Worm (Caenorhabditis elegans) whole organism, L3 larva: ENCODE data around the gene ZK813.5.

ENCODE experiments used
- aly-2 ChIP-seq: fragments of 150-350 bp; optimal IDR thresholded peaks from 2 replicates; lab custom pipeline; 2014; ENCODE audit warnings: missing biosample characterization, missing genetic modification characterization
- ceh-16 ChIP-seq: sonication (generic microtip); optimal IDR thresholded peaks from 2 replicates; lab custom pipeline; 2017; ENCODE audit warnings: missing biosample characterization, missing genetic modification characterization
- fkh-10 ChIP-seq: sonication (generic microtip); optimal IDR thresholded peaks from 2 replicates; lab custom pipeline; 2017; ENCODE audit warnings: missing biosample characterization, missing genetic modification reagents, missing genetic modification characterization
- fos-1 ChIP-seq: fragments of 150-350 bp; optimal IDR thresholded peaks from 2 replicates; lab custom pipeline; 2014; ENCODE audit warnings: missing biosample characterization, missing genetic modification characterization
- lin-39 ChIP-seq: fragments of 150-350 bp; optimal IDR thresholded peaks from 2 replicates; lab custom pipeline; 2018; ENCODE audit warnings: missing biosample characterization, missing genetic modification reagents, missing genetic modification characterization
- nfya-1 ChIP-seq: sonication (generic microtip); optimal IDR thresholded peaks from 2 replicates; lab custom pipeline; 2017; ENCODE audit warnings: missing genetic modification characterization, mild to moderate bottlenecking, missing compliant biosample characterization, antibody characterized with exemption, moderate library complexity; ENCODE audit not compliant: insufficient read depth
- nhr-28 ChIP-seq: fragments of 150-350 bp; optimal IDR thresholded peaks from 2 replicates; lab custom pipeline; 2014; ENCODE audit warnings: missing biosample characterization, missing genetic modification characterization
- sea-2 ChIP-seq: fragments of 150-350 bp; sonication (generic microtip); optimal IDR thresholded peaks from 4 replicates; lab custom pipeline; 2014; ENCODE audit warnings: missing biosample characterization, missing genetic modification reagents, missing genetic modification characterization
- ztf-11 ChIP-seq: fragments of 150-350 bp; optimal IDR thresholded peaks from 2 replicates; lab custom pipeline; 2014; ENCODE audit warnings: missing biosample characterization, missing genetic modification characterization

DNA sequence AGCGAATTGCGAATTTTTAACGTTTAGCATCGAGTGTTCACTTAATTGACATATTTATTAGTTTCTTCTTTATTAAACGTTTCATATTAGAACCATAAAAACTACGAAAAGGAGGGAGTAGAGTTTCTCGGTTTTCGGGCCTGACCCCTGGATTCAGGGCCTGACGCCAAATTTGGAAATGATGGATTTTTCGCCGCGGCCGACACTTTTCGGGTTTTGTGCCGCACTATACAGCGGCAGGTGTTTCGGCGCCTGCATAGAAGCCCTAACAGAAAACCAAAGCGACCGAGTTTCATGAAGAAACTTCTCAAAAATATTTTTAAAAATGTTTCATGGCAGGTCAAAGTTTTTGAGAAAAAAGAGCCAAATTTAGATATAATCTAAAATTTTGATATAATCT lies 49.3 kb upstream of the ZK813.5 start:
- TF ChIP-seq nfya-1 (no peak), lin-39 (no peak), ceh-16 (tag; lab: Kevin White, UChicago) (no peak), fkh-10 (GFP tag; lab: Kevin White, UChicago) (no peak), aly-2 (tag; lab: Kevin White, UChicago) (no peak), sea-2 (GFP tag; lab: Kevin White, UChicago) (no peak), nhr-28 (tag; lab: Kevin White, UChicago) (no peak), ztf-11 (tag; lab: Kevin White, UChicago) (no peak), fos-1 (tag; lab: Kevin White, UChicago) (no peak)
